Worm (Caenorhabditis elegans) whole organism, early embryonic: ENCODE measurements around the gene srj-5.

Experiments
- B0310.2 ChIP-seq: sonication (generic microtip); optimal IDR thresholded peaks from 2 replicates; lab custom pipeline; 2016; ENCODE audit warnings: mild to moderate bottlenecking, missing genetic modification characterization, missing compliant biosample characterization
- F13C5.2 ChIP-seq: sonication (generic microtip); optimal IDR thresholded peaks from 2 replicates; lab custom pipeline; 2017; ENCODE audit warnings: mild to moderate bottlenecking, missing genetic modification characterization, inconsistent platforms, missing compliant biosample characterization

DNA sequence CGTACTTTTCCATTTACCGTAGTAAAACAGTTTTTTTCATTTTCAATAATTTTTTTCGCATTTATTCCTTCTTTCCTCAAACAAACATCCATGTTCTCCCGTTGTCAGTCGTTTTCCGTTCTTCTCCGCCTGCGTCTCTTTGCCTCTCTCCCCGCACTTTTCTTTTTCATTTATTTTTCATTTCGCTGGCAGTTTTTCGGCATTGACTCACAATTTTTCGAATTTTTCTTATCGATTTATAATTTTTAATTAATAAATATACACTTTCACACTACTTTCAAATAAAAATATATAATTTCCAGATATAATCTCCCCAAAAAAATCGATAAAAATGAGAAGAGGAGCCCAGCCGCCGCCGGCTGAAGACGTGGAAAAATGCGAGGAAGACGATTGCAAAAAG lies 34.5 kb upstream of the srj-5 start, which contains the start of gene H25P19.1:
- TF ChIP-seq F13C5.2 (tag; lab: Kevin White, UChicago) = no peak
- TF ChIP-seq B0310.2 (tag; lab: Kevin White, UChicago) = no peak
